Worm (Caenorhabditis elegans): Measurements from ENCODE around the gene C08E3.13.

The C08E3.13 gene

DNA sequence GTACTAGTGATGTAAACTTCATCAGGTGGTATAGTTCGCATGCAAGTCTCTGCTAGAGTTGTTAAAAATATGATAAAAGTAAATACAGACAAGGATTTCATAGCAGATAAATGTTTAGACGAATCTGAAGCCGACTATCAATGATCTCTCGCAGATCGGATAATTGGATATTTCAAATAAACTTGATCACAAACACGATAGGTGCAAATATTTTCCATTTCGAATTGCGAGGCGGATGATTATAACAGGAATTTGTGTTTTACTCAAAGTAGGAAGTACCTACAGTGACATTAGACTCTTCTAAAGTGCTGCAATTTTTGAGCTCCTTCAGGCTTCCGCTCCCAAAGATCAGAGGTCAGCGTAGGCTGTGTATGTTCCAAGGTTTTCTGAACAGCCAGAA, 42.3 kb downstream of the C08E3.13 start, which contains the start of gene T07H3.7:
TSS of gene T07H3.7 (minus strand) at position 101 of the 400 bp plus-strand sequence.
- TF ChIP-seq mls-2 (tag; optimal IDR thresholded peaks at IDR 0.05) (no peak), lin-13 (tag; optimal IDR thresholded peaks at IDR 0.05) (no peak), M03D4.4 (tag; optimal IDR thresholded peaks at IDR 0.05) (no peak), tbx-8 (GFP tag; optimal IDR thresholded peaks at IDR 0.05) (no peak), ceh-83 (GFP tag; optimal IDR thresholded peaks at IDR 0.05) (no peak), nhr-2 (tag; optimal IDR thresholded peaks at IDR 0.05) (no peak), mab-5 (tag; optimal IDR thresholded peaks at IDR 0.05) (no peak), lin-32 (GFP tag; optimal IDR thresholded peaks at IDR 0.05) (no peak), ham-2 (GFP tag; optimal IDR thresholded peaks at IDR 0.05) (no peak), ces-1 (GFP tag; optimal IDR thresholded peaks at IDR 0.05) (no peak), drap-1 (GFP tag; optimal IDR thresholded peaks at IDR 0.05) (no peak), cnd-1 (tag; optimal IDR thresholded peaks at IDR 0.05) (no peak), unc-120 (tag; optimal IDR thresholded peaks at IDR 0.05; ENCODE audit: poor library complexity, severe bottlenecking) (no peak), hlh-1 (tag; optimal IDR thresholded peaks at IDR 0.05) (no peak), blmp-1 (tag; optimal IDR thresholded peaks at IDR 0.05) (no peak), lsy-2 (tag; optimal IDR thresholded peaks at IDR 0.05) (no peak), ceh-39 (tag; optimal IDR thresholded peaks at IDR 0.05) (no peak)

DNA sequence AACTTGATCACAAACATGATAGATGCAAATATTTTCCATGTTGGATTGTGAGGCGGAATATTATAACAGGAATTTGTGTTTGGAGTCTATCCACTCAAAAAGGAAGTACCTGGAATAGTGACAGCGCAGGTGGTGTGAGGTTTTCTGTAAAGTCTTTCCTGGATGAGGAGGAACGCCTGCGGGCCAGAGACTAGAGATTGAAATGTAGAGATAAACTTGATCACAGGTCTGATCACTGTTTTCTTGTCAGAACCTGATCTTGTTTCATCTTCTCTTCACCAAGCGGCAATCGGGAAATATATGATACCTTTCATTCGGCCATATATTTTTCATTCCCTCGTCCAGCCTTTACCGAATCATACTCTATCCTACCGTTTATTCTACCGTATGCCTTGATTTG, 45.8 kb downstream of the C08E3.13 start, which contains the start of gene T07H3.8:
TSS of gene T07H3.8 (plus strand) at position 301 of the 400 bp plus-strand sequence.
- TF ChIP-seq tbx-8 (GFP tag; optimal IDR thresholded peaks at IDR 0.05) (no peak), pha-4 (tag; optimal IDR thresholded peaks at IDR 0.05) (no peak), elt-1 (tag; optimal IDR thresholded peaks at IDR 0.05; ENCODE audit: borderline replicate concordance, insufficient read depth) (no peak), sem-2 (GFP tag; optimal IDR thresholded peaks at IDR 0.05) (no peak), lin-32 (GFP tag; optimal IDR thresholded peaks at IDR 0.05) (no peak), elt-3 (tag; optimal IDR thresholded peaks at IDR 0.05) (no peak), nhr-12 (tag; optimal IDR thresholded peaks at IDR 0.05) (no peak), ceh-39 (tag; optimal IDR thresholded peaks at IDR 0.05) (no peak), nhr-2 (tag; optimal IDR thresholded peaks at IDR 0.05) (no peak), mab-5 (tag; optimal IDR thresholded peaks at IDR 0.05) (no peak)

DNA sequence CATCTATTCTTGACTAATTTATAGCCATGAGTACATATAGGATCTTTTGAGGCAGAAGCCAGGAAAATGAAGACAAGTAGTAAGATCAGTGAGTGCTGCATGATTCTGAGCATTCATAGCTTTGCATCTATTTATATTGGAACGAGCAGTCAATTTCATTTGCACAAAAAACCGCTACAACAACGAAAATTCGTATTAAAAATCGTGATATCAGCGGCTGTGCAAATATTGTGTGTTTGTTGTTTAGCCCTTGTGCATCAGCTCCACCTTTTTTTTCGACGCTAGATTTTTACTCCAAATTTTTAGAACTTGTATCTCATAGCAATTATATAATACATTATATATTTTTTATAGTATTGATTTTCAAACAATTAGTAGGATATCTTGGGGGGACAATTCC, 48.0 kb downstream of the C08E3.13 start, which contains the start of gene clec-21:
TSS of gene clec-21 (minus strand) at position 101 of the 400 bp plus-strand sequence.
- TF ChIP-seq elt-1 (tag; optimal IDR thresholded peaks at IDR 0.05; ENCODE audit: borderline replicate concordance, insufficient read depth), result no peak
- TF ChIP-seq lin-13 (tag; optimal IDR thresholded peaks at IDR 0.05), result no peak
- no peak for TF ChIP-seq sptf-1 (tag; optimal IDR thresholded peaks at IDR 0.05)
- no peak for TF ChIP-seq lsy-2 (tag; optimal IDR thresholded peaks at IDR 0.05)
- no peak for TF ChIP-seq flh-1 (GFP tag; optimal IDR thresholded peaks at IDR 0.05)
- no peak for TF ChIP-seq nhr-2 (tag; optimal IDR thresholded peaks at IDR 0.05)
- TF ChIP-seq snpc-4 (tag; optimal IDR thresholded peaks at IDR 0.05), result no peak
- no peak for TF ChIP-seq M03D4.4 (tag; optimal IDR thresholded peaks at IDR 0.05)
- TF ChIP-seq ceh-83 (GFP tag; optimal IDR thresholded peaks at IDR 0.05), result no peak
- TF ChIP-seq sem-2 (GFP tag; optimal IDR thresholded peaks at IDR 0.05), result no peak
- no peak for TF ChIP-seq pha-4 (tag; optimal IDR thresholded peaks at IDR 0.05)
- no peak for TF ChIP-seq tbx-8 (GFP tag; optimal IDR thresholded peaks at IDR 0.05)
- no peak for TF ChIP-seq mep-1 (tag; optimal IDR thresholded peaks at IDR 0.05)
- no peak for TF ChIP-seq ztf-11 (tag; optimal IDR thresholded peaks at IDR 0.05)

Data from whole organism, mixed stage, embryonic.